Worm (Caenorhabditis elegans): ENCODE measurements around the gene str-106.
A peak's percentile ranks its signal among the peaks of the same experiment; 100 is the strongest.

The str-106 gene

DNA sequence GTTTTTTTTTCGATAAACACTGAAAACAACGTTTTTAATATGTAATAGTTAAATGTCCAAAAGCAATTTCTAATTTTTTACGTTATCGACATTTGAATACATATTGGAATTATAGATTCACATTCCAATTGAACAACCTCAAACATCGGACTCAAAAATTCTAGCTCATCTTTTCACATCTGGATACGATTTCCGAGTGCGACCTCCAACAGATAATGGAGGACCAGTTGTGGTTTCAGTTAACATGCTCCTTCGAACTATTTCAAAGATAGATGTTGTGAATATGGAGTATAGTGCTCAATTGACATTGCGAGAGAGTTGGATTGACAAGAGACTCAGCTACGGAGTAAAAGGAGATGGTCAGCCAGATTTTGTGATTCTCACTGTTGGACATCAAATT lies 39.6 kb downstream of the str-106 start (continued):
- no peak for TF ChIP-seq madf-3 (GFP tag; IDR thresholded peaks at IDR 0.05)
- no peak for TF ChIP-seq attf-5 (GFP tag; optimal IDR thresholded peaks at IDR 0.05)
- TF ChIP-seq lin-40 (tag; optimal IDR thresholded peaks at IDR 0.05) = no peak
- TF ChIP-seq athp-1 (tag; optimal IDR thresholded peaks at IDR 0.05) = no peak

DNA sequence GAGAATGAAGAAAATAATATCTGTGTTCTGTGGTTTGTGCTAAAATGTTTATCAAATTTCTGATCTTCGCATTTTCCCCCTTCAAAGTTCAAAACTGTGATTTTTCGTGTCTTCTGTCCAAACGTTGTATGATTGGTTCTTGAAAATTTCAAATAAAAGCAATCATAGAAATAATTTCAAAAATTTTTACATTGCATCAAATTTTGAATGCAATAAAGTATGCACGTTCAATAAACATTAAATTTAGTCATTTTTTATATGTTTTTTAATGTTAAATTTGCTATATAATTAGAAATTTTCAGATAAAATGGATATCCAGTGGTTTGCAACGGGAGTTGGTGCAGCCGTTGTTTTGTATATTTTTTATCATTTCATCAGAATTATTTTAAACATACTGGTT lies 43.6 kb downstream of the str-106 start, which contains the start of gene stdh-2:
stdh-2 (plus strand) TSS at position 301 of the 400 bp plus-strand sequence.
- TF ChIP-seq pha-4 (tag; optimal IDR thresholded peaks at IDR 0.05) (no peak), lin-40 (tag; optimal IDR thresholded peaks at IDR 0.05) (no peak), B0261.1 (tag; optimal IDR thresholded peaks at IDR 0.05) (no peak), akir-1 (GFP tag; optimal IDR thresholded peaks at IDR 0.05) (no peak), rcor-1 (GFP tag; IDR thresholded peaks at IDR 0.05) (no peak), hlh-12 (tag; optimal IDR thresholded peaks at IDR 0.05) (no peak), aptf-3 (GFP tag; IDR thresholded peaks at IDR 0.05) (no peak), tbx-9 (tag; optimal IDR thresholded peaks at IDR 0.05; ENCODE audit: borderline replicate concordance) (no peak), F39B2.1 (GFP tag; IDR thresholded peaks at IDR 0.05) (no peak), T07F8.4 (tag; optimal IDR thresholded peaks at IDR 0.05) (no peak)

- TF ChIP-seq fkh-3 (tag; optimal IDR thresholded peaks at IDR 0.05) (no peak), Y95B8A.8 (GFP tag; IDR thresholded peaks at IDR 0.05) (no peak), hlh-26 (GFP tag; conservative IDR thresholded peaks at IDR 0.05) (no peak), nfyb-1 (GFP tag; IDR thresholded peaks at IDR 0.05) (peak; percentile 42; the same call in 1 of the 2 replicates), T07F8.4 (tag; optimal IDR thresholded peaks at IDR 0.05) (no peak), lsy-27 (tag; optimal IDR thresholded peaks at IDR 0.05; ENCODE audit: borderline replicate concordance, insufficient read depth) (peak; percentile 21), F23B12.7 (tag; optimal IDR thresholded peaks at IDR 0.05; ENCODE audit: insufficient read depth) (peak; percentile 52), zim-3 (tag; optimal IDR thresholded peaks at IDR 0.05) (no peak), him-1 (tag; optimal IDR thresholded peaks at IDR 0.05) (no peak), madf-10 (tag; optimal IDR thresholded peaks at IDR 0.05) (no peak), ceh-100 (GFP tag; IDR thresholded peaks at IDR 0.05) (peak; percentile 40; the same call in 1 of the 2 replicates), F57C9.4 (tag; optimal IDR thresholded peaks at IDR 0.05) (no peak), ekl-4 (GFP tag; IDR thresholded peaks at IDR 0.05) (peak; percentile 65), F52B5.7 (tag; optimal IDR thresholded peaks at IDR 0.05) (no peak), ztf-3 (GFP tag; optimal IDR thresholded peaks at IDR 0.05) (no peak), snpc-4 (GFP tag; optimal IDR thresholded peaks at IDR 0.05) (peak; percentile 89), snpc-4 (tag; optimal IDR thresholded peaks at IDR 0.05) (peak; percentile 82 to 97 (median 92)), zfh-2 (GFP tag; conservative IDR thresholded peaks at IDR 0.05) (0 out of 2 replicates have a peak, but pooled peaks have one; percentile 20), sdz-38 (tag; optimal IDR thresholded peaks at IDR 0.05) (no peak), aptf-3 (GFP tag; IDR thresholded peaks at IDR 0.05) (no peak), rpc-1 (optimal IDR thresholded peaks at IDR 0.05) (no peak), rpc-1 (tag; optimal IDR thresholded peaks at IDR 0.05) (peak; percentile 3), lsl-1 (GFP tag; optimal IDR thresholded peaks at IDR 0.05) (peak; percentile 64), attf-3 (GFP tag; conservative IDR thresholded peaks at IDR 0.05) (no peak), snpc-1.1 (tag; optimal IDR thresholded peaks at IDR 0.05; ENCODE audit: insufficient read depth) (peak; percentile 92), F57A8.1 (GFP tag; optimal IDR thresholded peaks at IDR 0.05) (no peak), ztf-28 (GFP tag; IDR thresholded peaks at IDR 0.05) (no peak), F22D6.2 (tag; optimal IDR thresholded peaks at IDR 0.05) (no peak), ztf-25 (GFP tag; IDR thresholded peaks at IDR 0.05) (no peak), Y53G8AR.9 (GFP tag; conservative IDR thresholded peaks at IDR 0.05) (0 out of 2 replicates have a peak, but pooled peaks have one; percentile 44), dpl-1 (GFP tag; optimal IDR thresholded peaks at IDR 0.05) (no peak), ZK185.1 (tag; optimal IDR thresholded peaks at IDR 0.05; ENCODE audit: poor library complexity, severe bottlenecking) (no peak), ets-4 (GFP tag; optimal IDR thresholded peaks at IDR 0.05) (no peak), die-1 (tag; optimal IDR thresholded peaks at IDR 0.05) (peak; percentile 45)
Observed at ce11 chrV:16225524-16226116, 45.2 kb downstream of the str-106 start.
